Fruit fly (Drosophila melanogaster): ENCODE results near the gene CG31643.

dm6 chr2L:6086771-6087170 lies 48.9 kb downstream of the CG31643 start:
- no peak for TF ChIP-seq CG4496 (GFP tag; IDR thresholded peaks at IDR 0.05)
- no peak for TF ChIP-seq Ets98B (GFP tag; IDR thresholded peaks at IDR 0.05)
- TF ChIP-seq CG32121 (GFP tag; IDR thresholded peaks at IDR 0.05): no peak
- no peak for TF ChIP-seq CG10348 (GFP tag; IDR thresholded peaks at IDR 0.05)
- no peak for TF ChIP-seq fd96Ca (GFP tag; IDR thresholded peaks at IDR 0.05)
